Worm (Caenorhabditis elegans) whole organism, L4/young adult: ENCODE results near the gene T23F6.5.

Experiments
- W03F9.2 ChIP-seq: fragments of 150-350 bp; optimal IDR thresholded peaks from 2 replicates; lab custom pipeline; 2014; ENCODE audit warnings: missing biosample characterization, missing genetic modification characterization
- dao-5 ChIP-seq: sonication (generic microtip); optimal IDR thresholded peaks from 2 replicates; lab custom pipeline; 2016; ENCODE audit warnings: missing genotype, missing genetic modification characterization, moderate library complexity, missing compliant biosample characterization
- him-1 ChIP-seq: sonication (generic microtip); optimal IDR thresholded peaks from 2 replicates; lab custom pipeline; 2016; ENCODE audit warnings: missing genotype, missing genetic modification reagents, missing genetic modification characterization, missing compliant biosample characterization

Gene T23F6.5

ce11 chrIV:12700944-12701343 is 40.4 kb downstream of the T23F6.5 start:
- no peak for TF ChIP-seq W03F9.2 (tag; lab: Kevin White, UChicago)
- no peak for TF ChIP-seq him-1 (tag; lab: Kevin White, UChicago)
- no peak for TF ChIP-seq dao-5 (tag; lab: Kevin White, UChicago)

ce11 chrIV:12700204-12700603 is 41.1 kb downstream of the T23F6.5 start:
- no peak for TF ChIP-seq W03F9.2 (tag; lab: Kevin White, UChicago)
- no peak for TF ChIP-seq him-1 (tag; lab: Kevin White, UChicago)
- TF ChIP-seq dao-5 (tag; lab: Kevin White, UChicago): no peak

ce11 chrIV:12698880-12699279 is 42.5 kb downstream of the T23F6.5 start:
- TF ChIP-seq dao-5 (tag; lab: Kevin White, UChicago): no peak
- TF ChIP-seq W03F9.2 (tag; lab: Kevin White, UChicago): no peak
- no peak for TF ChIP-seq him-1 (tag; lab: Kevin White, UChicago)

ce11 chrIV:12689709-12690142 is 51.6 kb downstream of the T23F6.5 start:
- TF ChIP-seq him-1 (tag; lab: Kevin White, UChicago) (no peak), dao-5 (tag; lab: Kevin White, UChicago) (no peak), W03F9.2 (tag; lab: Kevin White, UChicago) (no peak)

ce11 chrIV:12689292-12689691 is 52.0 kb downstream of the T23F6.5 start:
- TF ChIP-seq him-1 (tag; lab: Kevin White, UChicago): no peak
- no peak for TF ChIP-seq dao-5 (tag; lab: Kevin White, UChicago)
- TF ChIP-seq W03F9.2 (tag; lab: Kevin White, UChicago): no peak

- TF ChIP-seq W03F9.2 (tag; lab: Kevin White, UChicago) (no peak), him-1 (tag; lab: Kevin White, UChicago) (no peak), dao-5 (tag; lab: Kevin White, UChicago) (no peak)
These were observed 53.0 kb downstream of the T23F6.5 start, which contains the start of gene T23B5.3 for ce11 chrIV:12688370-12688769. Gene T23B5.3 (plus strand): TSS chrIV:12688670.

- no peak for TF ChIP-seq W03F9.2 (tag; lab: Kevin White, UChicago)
- TF ChIP-seq dao-5 (tag; lab: Kevin White, UChicago): no peak
- TF ChIP-seq him-1 (tag; lab: Kevin White, UChicago): no peak
These were observed 55.5 kb downstream of the T23F6.5 start for ce11 chrIV:12685827-12686226.
